Fruit fly (Drosophila melanogaster): ENCODE data around the gene IFT46.
A peak's percentile ranks its signal among the peaks of the same experiment; 100 is the strongest.

IFT46 gene

dm6 chr2L:18621357-18622211, 5.7 kb upstream of the IFT46 start (continued):
- TF ChIP-seq peb (GFP tag; IDR thresholded peaks at IDR 0.05) (peak; percentile 53; the same call in 1 of the 2 replicates), CG32772 (GFP tag; IDR thresholded peaks at IDR 0.05) (peak; percentile 78), MBD-R2 (GFP tag; IDR thresholded peaks at IDR 0.05) (peak; percentile 48; the same call in 1 of the 2 replicates), CG14860 (GFP tag; IDR thresholded peaks at IDR 0.05; ENCODE audit: partially characterized antibody) (no peak), CG13287 (GFP tag; IDR thresholded peaks at IDR 0.05; ENCODE audit: partially characterized antibody) (no peak), Dll (GFP tag; IDR thresholded peaks at IDR 0.05; ENCODE audit: partially characterized antibody) (no peak), seq (GFP tag; IDR thresholded peaks at IDR 0.05) (peak; percentile 79), TFAM (GFP tag; optimal IDR thresholded peaks at IDR 0.05) (peak; percentile 20), CG16813 (GFP tag; IDR thresholded peaks at IDR 0.05; ENCODE audit: partially characterized antibody) (no peak), CG17612 (GFP tag; IDR thresholded peaks at IDR 0.05) (peak; percentile 45; the same call in 1 of the 2 replicates), br (optimal IDR thresholded peaks at IDR 0.05) (no peak), nerfin-2 (GFP tag; IDR thresholded peaks at IDR 0.05; ENCODE audit: partially characterized antibody) (no peak), yki (optimal IDR thresholded peaks at IDR 0.05) (no peak), tna (GFP tag; IDR thresholded peaks at IDR 0.05; ENCODE audit: partially characterized antibody) (no peak), Lhr (GFP tag; optimal IDR thresholded peaks at IDR 0.05) (peak; percentile 20), Nf-YA (GFP tag; IDR thresholded peaks at IDR 0.05) (peak; percentile 62; the same call in 1 of the 2 replicates), ro (GFP tag; IDR thresholded peaks at IDR 0.05) (no peak), tup (GFP tag; optimal IDR thresholded peaks at IDR 0.05) (no peak), Lpt (GFP tag; optimal IDR thresholded peaks at IDR 0.05) (no peak), Six4 (GFP tag; optimal IDR thresholded peaks at IDR 0.05) (peak; percentile 58), B-H1 (GFP tag; IDR thresholded peaks at IDR 0.05) (peak; percentile 69), CoRest (tag; optimal IDR thresholded peaks at IDR 0.05) (peak; percentile 88), CG11504 (tag; optimal IDR thresholded peaks at IDR 0.05) (peak; percentile 81), bab2 (GFP tag; optimal IDR thresholded peaks at IDR 0.05) (peak; percentile 50), usp (GFP tag; optimal IDR thresholded peaks at IDR 0.05) (no peak), NC2β (GFP tag; optimal IDR thresholded peaks at IDR 0.05) (peak; percentile 46), row (GFP tag; IDR thresholded peaks at IDR 0.05) (peak; percentile 91), sens (GFP tag) (peak; percentile 93), CG18599 (GFP tag; optimal IDR thresholded peaks at IDR 0.05) (peak; percentile 89), toy (GFP tag; IDR thresholded peaks at IDR 0.05) (peak; percentile 39; the same call in 1 of the 2 replicates), mld (GFP tag; IDR thresholded peaks at IDR 0.05; ENCODE audit: partially characterized antibody) (no peak), scrt (GFP tag; optimal IDR thresholded peaks at IDR 0.05) (peak; percentile 68), CG2116 (GFP tag; optimal IDR thresholded peaks at IDR 0.05) (peak; percentile 27), CG9797 (GFP tag; optimal IDR thresholded peaks at IDR 0.05) (no peak), CG11696 (GFP tag; IDR thresholded peaks at IDR 0.05) (peak; percentile 47; the same call in 1 of the 2 replicates), zen2 (GFP tag; IDR thresholded peaks at IDR 0.05; ENCODE audit: partially characterized antibody) (no peak), CG6175 (GFP tag; IDR thresholded peaks at IDR 0.05) (peak; percentile 55; the same call in 1 of the 3 replicates), Ptx1 (GFP tag; IDR thresholded peaks at IDR 0.05) (peak; percentile 82), CG2889 (GFP tag; IDR thresholded peaks at IDR 0.05) (peak; percentile 52; the same call in 1 of the 3 replicates), odd (GFP tag; optimal IDR thresholded peaks at IDR 0.05) (peak; percentile 54), gro (GFP tag; optimal IDR thresholded peaks at IDR 0.05) (no peak), BEAF-32 (GFP tag; optimal IDR thresholded peaks at IDR 0.05) (no peak), zfh2 (GFP tag; optimal IDR thresholded peaks at IDR 0.05) (peak; percentile 51), sc (optimal IDR thresholded peaks at IDR 0.05) (no peak), sc (GFP tag; optimal IDR thresholded peaks at IDR 0.05) (peak; percentile 50), aop (GFP tag; IDR thresholded peaks at IDR 0.05) (0 out of 2 replicates have a peak, but pooled peaks have one; percentile 37), Aef1 (GFP tag; IDR thresholded peaks at IDR 0.05) (peak; percentile 64; the same call in 2 of the 3 replicates), tin (GFP tag; optimal IDR thresholded peaks at IDR 0.05) (peak; percentile 63), az2 (GFP tag; optimal IDR thresholded peaks at IDR 0.05) (peak; percentile 65)
